Worm (Caenorhabditis elegans): ENCODE data around the gene try-14.

DNA sequence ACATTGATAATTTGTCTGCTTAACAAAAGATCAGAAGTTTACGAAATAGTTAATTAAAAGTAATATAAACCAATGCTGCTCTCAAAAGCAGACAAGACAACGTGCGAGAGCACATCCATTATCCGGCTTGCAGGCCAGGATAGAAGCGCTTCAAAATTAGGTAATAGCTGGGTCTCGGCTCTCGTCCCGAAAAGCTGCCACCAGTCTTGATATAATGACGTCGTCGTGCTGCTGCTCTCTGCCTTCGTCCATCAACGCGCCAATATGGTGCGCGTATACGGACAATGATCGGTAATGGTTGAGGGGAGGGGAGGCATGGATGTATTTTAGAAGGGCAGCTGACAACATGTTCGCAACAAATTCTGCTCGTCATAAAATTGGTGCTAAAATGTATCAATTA is 39.1 kb upstream of the try-14 start:
- TF ChIP-seq aly-2 (tag; optimal IDR thresholded peaks at IDR 0.05) (no peak), unc-39 (tag; optimal IDR thresholded peaks at IDR 0.05) (no peak)

Measured in whole organism, L2 larva.